Fruit fly (Drosophila melanogaster) whole organism, adult: ENCODE measurements around the gene Tpt.

Experiments
- CG12768 ChIP-seq: fragments of 200-800 bp; sonication (Bioruptor generic); optimal IDR thresholded peaks from 2 replicates; lab custom pipeline; 2017; ENCODE audit warnings: missing biosample characterization, missing genetic modification characterization, mild to moderate bottlenecking, moderate library complexity, missing genetic modification reagents
- CG7045 ChIP-seq: fragments of 200-800 bp; sonication (Bioruptor generic); optimal IDR thresholded peaks from 2 replicates; lab custom pipeline; 2017; ENCODE audit warnings: missing biosample characterization, mild to moderate bottlenecking, missing genetic modification characterization
- CG7101 ChIP-seq: fragments of 200-800 bp; sonication (Bioruptor generic); optimal IDR thresholded peaks from 2 replicates; lab custom pipeline; 2018; ENCODE audit warnings: missing biosample characterization, mild to moderate bottlenecking, missing genetic modification characterization, moderate library complexity
- cic ChIP-seq: fragments of 200-800 bp; sonication (Bioruptor generic); optimal IDR thresholded peaks from 2 replicates; lab custom pipeline; 2017; ENCODE audit warnings: missing biosample characterization, mild to moderate bottlenecking, missing genetic modification characterization, moderate library complexity

DNA sequence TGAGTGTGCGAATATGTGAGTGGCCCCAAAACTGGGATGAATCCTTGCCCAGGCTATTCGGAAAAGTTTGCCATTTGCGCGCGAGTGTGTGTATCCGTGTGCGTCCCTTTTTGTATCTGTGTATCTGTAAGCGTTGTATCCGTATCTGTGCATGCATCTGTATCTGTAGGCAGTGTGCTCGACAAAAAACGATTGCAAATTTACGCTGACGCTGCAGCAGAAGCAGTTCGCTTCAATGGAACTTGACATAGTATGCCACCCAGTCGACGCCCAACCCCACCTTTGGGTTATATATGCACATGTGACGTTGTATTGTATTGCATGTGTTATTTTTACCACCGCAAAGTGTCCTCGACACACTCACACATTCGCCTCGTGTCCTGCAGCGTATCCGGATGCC, 8.9 kb downstream of the Tpt start:
- TF ChIP-seq CG7045 (no peak), CG12768 (GFP tag; lab: Kevin White, UChicago) (no peak), CG7101 (tag; lab: Kevin White, UChicago) (no peak), cic (GFP tag; lab: Kevin White, UChicago) (no peak)
